Fruit fly (Drosophila melanogaster) whole organism, adult: Measurements from ENCODE around the gene CG5026.

Experiments
- CG11617 ChIP-seq: fragments of 200-800 bp; sonication (Bioruptor generic); optimal IDR thresholded peaks from 2 replicates; lab custom pipeline; 2017; ENCODE audit warnings: mild to moderate bottlenecking, missing biosample characterization, missing genetic modification reagents, missing genetic modification characterization
- CG12768 ChIP-seq: fragments of 200-800 bp; sonication (Bioruptor generic); optimal IDR thresholded peaks from 2 replicates; lab custom pipeline; 2017; ENCODE audit warnings: missing biosample characterization, missing genetic modification characterization, mild to moderate bottlenecking, moderate library complexity, missing genetic modification reagents
- CG7045 ChIP-seq: fragments of 200-800 bp; sonication (Bioruptor generic); optimal IDR thresholded peaks from 2 replicates; lab custom pipeline; 2017; ENCODE audit warnings: missing biosample characterization, mild to moderate bottlenecking, missing genetic modification characterization
- cic ChIP-seq: fragments of 200-800 bp; sonication (Bioruptor generic); optimal IDR thresholded peaks from 2 replicates; lab custom pipeline; 2017; ENCODE audit warnings: missing biosample characterization, mild to moderate bottlenecking, missing genetic modification characterization, moderate library complexity
- cnc ChIP-seq, 2 experiments: fragments of >200 bp; optimal IDR thresholded peaks; 2 replicates each; lab custom pipeline; 2017

DNA sequence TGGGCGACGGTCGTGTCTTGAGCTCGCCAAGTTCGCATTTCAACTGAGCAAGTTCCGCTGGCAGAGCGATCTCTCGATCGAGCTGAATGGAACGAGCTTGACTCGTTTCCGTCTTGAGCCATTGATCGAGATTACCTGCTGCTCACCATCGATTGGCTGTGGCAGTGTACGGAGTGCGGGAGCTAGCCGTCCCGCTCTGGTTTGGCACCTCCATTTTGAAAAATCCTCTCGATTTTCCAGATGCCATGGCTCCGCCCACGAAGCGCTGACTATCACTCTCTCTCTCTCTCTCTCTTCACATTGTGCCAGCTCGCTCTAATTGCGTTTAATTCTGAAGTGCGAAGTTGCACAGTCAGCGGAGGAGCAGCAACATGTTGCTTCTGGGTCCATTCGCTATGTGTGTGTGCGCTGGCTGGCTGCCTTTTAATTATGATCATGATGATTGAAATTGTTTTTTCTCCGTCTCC is 50.9 kb downstream of the CG5026 start, which contains the start of gene Doc2:
- no peak for TF ChIP-seq cnc (optimal IDR thresholded peaks at IDR 0.05; lab: Kevin White, UChicago)
- no peak for TF ChIP-seq CG7045 (GFP tag; lab: Kevin White, UChicago)
- no peak for TF ChIP-seq cic (GFP tag; lab: Kevin White, UChicago)
- TF ChIP-seq CG12768 = no peak
- no peak for TF ChIP-seq CG11617 (GFP tag; lab: Kevin White, UChicago)
